Worm (Caenorhabditis elegans) whole organism, L1 larva: ENCODE measurements around the gene D1086.7.
"Not testable (repeated sequence)": the region's sequence is repeated elsewhere in the genome, so short reads cannot be mapped to it uniquely, and the experiment has no call there.

Experiments used
- C16A3.4 ChIP-seq: fragments of 150-350 bp; optimal IDR thresholded peaks from 2 replicates; lab custom pipeline; 2014; ENCODE audit warnings: missing biosample characterization, missing genetic modification characterization
- egl-27 ChIP-seq, 2 experiments: fragments of 150-350 bp in 1 of 2; sonication (generic microtip); optimal IDR thresholded peaks; 3 replicates each; lab custom pipeline; 2017 to 2018; ENCODE audit warnings: missing biosample characterization in 2 of 2, missing genetic modification characterization in 2 of 2, missing genetic modification reagents in 2 of 2
- elt-3 ChIP-seq, 6 experiments: fragments of 150-350 bp in 1 of 6; sonication (generic microtip); optimal IDR thresholded peaks; 2 replicates each; lab custom pipeline; 2017 to 2018; ENCODE audit warnings: missing biosample characterization in 6 of 6, missing genetic modification characterization in 6 of 6, inconsistent platforms in 1 of 6
- hlh-4 ChIP-seq: sonication (generic microtip); optimal IDR thresholded peaks from 2 replicates; lab custom pipeline; 2016; ENCODE audit warnings: mild to moderate bottlenecking, missing genetic modification characterization, missing compliant biosample characterization
- nhr-11 ChIP-seq: fragments of 150-350 bp; optimal IDR thresholded peaks from 2 replicates; lab custom pipeline; 2014; ENCODE audit warnings: missing biosample characterization, missing genetic modification characterization
- tbx-2 ChIP-seq: sonication (generic microtip); optimal IDR thresholded peaks from 2 replicates; lab custom pipeline; 2016; ENCODE audit warnings: missing genetic modification characterization, missing compliant biosample characterization
- unc-62 ChIP-seq: fragments of 150-350 bp; optimal IDR thresholded peaks from 2 replicates; lab custom pipeline; 2014; ENCODE audit warnings: missing biosample characterization, missing genetic modification reagents, missing genetic modification characterization
- xbp-1 ChIP-seq: sonication (generic microtip); optimal IDR thresholded peaks from 2 replicates; lab custom pipeline; 2016; ENCODE audit warnings: missing genetic modification characterization, missing compliant biosample characterization

DNA sequence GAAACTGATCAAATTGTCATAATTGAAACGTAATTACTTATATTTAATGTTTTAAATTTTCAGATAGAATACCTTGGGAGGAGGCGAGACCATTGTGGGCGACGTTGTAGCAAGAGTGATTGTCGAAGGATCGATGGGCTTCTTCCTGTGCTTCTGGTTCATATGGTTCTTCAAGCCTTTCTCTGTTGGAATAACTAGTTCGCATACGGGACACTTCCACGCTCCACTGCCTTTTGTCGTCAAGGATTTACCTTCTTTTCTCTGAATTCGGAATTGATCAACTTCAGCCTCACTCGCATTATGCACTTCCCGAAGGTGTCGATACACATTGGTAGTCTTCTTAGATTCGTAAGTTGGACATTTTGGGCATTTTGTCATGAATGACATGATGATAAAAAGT is 34.8 kb upstream of the D1086.7 start, which contains the start of gene F58D12.1:
- not testable (repeated sequence) for TF ChIP-seq egl-27 (tag; optimal IDR thresholded peaks at IDR 0.05; lab: Kevin White, UChicago); elt-3 (tag; optimal IDR thresholded peaks at IDR 0.05; lab: Kevin White, UChicago); C16A3.4; xbp-1 (tag; lab: Kevin White, UChicago); hlh-4 (tag; lab: Kevin White, UChicago); tbx-2 (tag; lab: Kevin White, UChicago); unc-62; nhr-11 (tag; lab: Kevin White, UChicago)
